Worm (Caenorhabditis elegans) whole organism, early embryonic: ENCODE measurements around the gene F21C10.7.

Experiments
- B0310.2 ChIP-seq: sonication (generic microtip); optimal IDR thresholded peaks from 2 replicates; lab custom pipeline; 2016; ENCODE audit warnings: mild to moderate bottlenecking, missing genetic modification characterization, missing compliant biosample characterization
- F13C5.2 ChIP-seq: sonication (generic microtip); optimal IDR thresholded peaks from 2 replicates; lab custom pipeline; 2017; ENCODE audit warnings: mild to moderate bottlenecking, missing genetic modification characterization, inconsistent platforms, missing compliant biosample characterization
- aly-1 ChIP-seq: sonication (generic microtip); optimal IDR thresholded peaks from 2 replicates; lab custom pipeline; 2016; ENCODE audit warnings: missing genetic modification characterization, missing compliant biosample characterization
- ama-1 ChIP-seq: fragments of 150-350 bp; optimal IDR thresholded peaks from 2 replicates; lab custom pipeline; 2014
- ceh-13 ChIP-seq: fragments of 200-800 bp; sonication (Bioruptor generic); optimal IDR thresholded peaks from 2 replicates; lab custom pipeline; 2018; ENCODE audit warnings: mild to moderate bottlenecking, missing genetic modification characterization, missing compliant biosample characterization
- ceh-36 ChIP-seq: sonication (generic microtip); optimal IDR thresholded peaks from 2 replicates; lab custom pipeline; 2016; ENCODE audit warnings: missing genetic modification characterization, inconsistent platforms, missing compliant biosample characterization
- ets-7 ChIP-seq: sonication (generic microtip); optimal IDR thresholded peaks from 2 replicates; lab custom pipeline; 2016; ENCODE audit warnings: missing genotype, missing genetic modification characterization, missing compliant biosample characterization
- flt-1 ChIP-seq: fragments of 200-800 bp; sonication (Bioruptor generic); IDR thresholded peaks from 2 replicates; pipeline ENCODE4 v1.3.6; 2022; ENCODE audit warnings: missing genetic modification characterization, missing compliant biosample characterization
- hmbx-1 ChIP-seq: sonication (generic microtip); optimal IDR thresholded peaks from 2 replicates; lab custom pipeline; 2016; ENCODE audit warnings: mild to moderate bottlenecking, missing genetic modification characterization, missing compliant biosample characterization
- hmg-4 ChIP-seq: fragments of 200-800 bp; sonication (Bioruptor generic); optimal IDR thresholded peaks from 2 replicates; lab custom pipeline; 2018; ENCODE audit warnings: mild to moderate bottlenecking, missing genetic modification characterization, missing compliant biosample characterization
- hnd-1 ChIP-seq: sonication (generic microtip); optimal IDR thresholded peaks from 2 replicates; lab custom pipeline; 2016; ENCODE audit warnings: missing genetic modification characterization, missing compliant biosample characterization
- pes-1 ChIP-seq: fragments of 200-800 bp; sonication (Bioruptor generic); IDR thresholded peaks from 2 replicates; pipeline ENCODE4 v1.3.6; 2022; ENCODE audit warnings: missing genetic modification reagents, missing genetic modification characterization, missing compliant biosample characterization
- scrt-1 ChIP-seq: fragments of 200-800 bp; sonication (Bioruptor generic); IDR thresholded peaks from 2 replicates; pipeline ENCODE4 v1.3.6; 2022; ENCODE audit warnings: missing genetic modification characterization, missing compliant biosample characterization
- sea-1 ChIP-seq: fragments of 200-800 bp; sonication (Bioruptor generic); conservative IDR thresholded peaks from 2 replicates; pipeline ENCODE4 v1.3.6; 2022; ENCODE audit warnings: missing genetic modification characterization, missing compliant biosample characterization
- tbx-11 ChIP-seq: fragments of 200-800 bp; sonication (Bioruptor generic); IDR thresholded peaks from 2 replicates; pipeline ENCODE4 v1.3.6; 2022; ENCODE audit warnings: missing genetic modification characterization, missing compliant biosample characterization
- tbx-37 ChIP-seq: fragments of 200-800 bp; sonication (Bioruptor generic); conservative IDR thresholded peaks from 2 replicates; pipeline ENCODE4 v1.3.6; 2022; ENCODE audit warnings: missing genetic modification reagents, missing genetic modification characterization, missing compliant biosample characterization
- tra-4 ChIP-seq: sonication (generic microtip); optimal IDR thresholded peaks from 2 replicates; lab custom pipeline; 2017; ENCODE audit warnings: missing genetic modification characterization, missing compliant biosample characterization

Gene F21C10.7

ce11 chrV:9141297-9141696 is 28.7 kb downstream of the F21C10.7 start, which contains the start of gene pitr-3:
TSS of gene pitr-3 (minus strand) at chrV:9141397.
- TF ChIP-seq hnd-1 (no peak), B0310.2 (tag; lab: Kevin White, UChicago) (no peak), ama-1 (no peak), scrt-1 (GFP tag; lab: Robert Waterston, UW) (no peak), ceh-13 (GFP tag; lab: Kevin White, UChicago) (no peak), hmbx-1 (tag; lab: Kevin White, UChicago) (no peak), flt-1 (GFP tag; lab: Robert Waterston, UW) (no peak), tbx-37 (GFP tag; lab: Robert Waterston, UW) (no peak), tra-4 (tag; lab: Kevin White, UChicago) (no peak), ets-7 (no peak), F13C5.2 (tag; lab: Kevin White, UChicago) (no peak), hmg-4 (no peak), aly-1 (tag; lab: Kevin White, UChicago) (no peak)

DNA sequence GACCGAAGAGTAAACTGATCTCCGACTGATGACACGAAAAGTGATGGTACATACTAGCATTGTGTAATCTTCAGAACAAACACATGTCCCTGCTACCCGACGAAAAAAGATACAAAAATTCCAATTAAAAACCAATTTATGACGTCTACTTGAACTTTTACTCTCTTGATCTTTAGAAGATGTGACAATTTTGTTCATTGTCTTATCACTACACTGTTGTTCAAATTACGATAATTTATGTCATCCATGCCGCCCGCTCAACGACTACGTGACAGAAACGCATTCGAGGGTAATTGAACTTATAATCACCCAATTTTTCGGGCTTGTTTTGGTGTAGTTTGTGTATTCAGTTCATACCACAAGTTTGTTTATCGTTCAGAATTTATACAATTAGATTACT is 31.3 kb downstream of the F21C10.7 start:
- TF ChIP-seq hnd-1 (no peak), pes-1 (no peak), tbx-37 (GFP tag; lab: Robert Waterston, UW) (no peak), flt-1 (GFP tag; lab: Robert Waterston, UW) (no peak), ets-7 (no peak), F13C5.2 (tag; lab: Kevin White, UChicago) (no peak), tbx-11 (no peak)

DNA sequence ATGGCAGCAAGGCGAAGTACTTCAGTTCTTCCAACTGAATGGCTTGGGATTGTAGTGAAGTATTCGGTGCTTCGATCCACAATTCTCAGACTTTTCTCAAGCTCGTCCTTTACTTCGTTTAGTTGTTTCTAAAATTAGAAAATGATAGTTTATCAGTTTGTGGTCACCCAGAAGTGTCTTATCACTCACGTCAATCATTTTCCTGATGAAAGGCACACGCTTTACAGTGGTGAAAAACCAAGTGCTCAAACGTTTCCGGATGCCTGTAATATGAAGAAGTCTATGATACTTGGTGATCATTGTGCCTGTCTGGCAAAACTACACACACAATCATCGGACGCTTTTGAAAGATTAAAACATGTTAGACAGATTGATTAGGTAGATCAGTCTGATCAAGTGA is 33.6 kb downstream of the F21C10.7 start:
- TF ChIP-seq tbx-37 (GFP tag; lab: Robert Waterston, UW) (no peak), pes-1 (no peak), hnd-1 (no peak), aly-1 (tag; lab: Kevin White, UChicago) (no peak), ceh-36 (no peak), tbx-11 (no peak), ets-7 (no peak), sea-1 (no peak), hmbx-1 (tag; lab: Kevin White, UChicago) (no peak), scrt-1 (GFP tag; lab: Robert Waterston, UW) (no peak), F13C5.2 (tag; lab: Kevin White, UChicago) (no peak), hmg-4 (no peak)

ce11 chrV:9146849-9147557 is 34.4 kb downstream of the F21C10.7 start, which contains the start of gene spl-2:
TSS of gene spl-2 (minus strand) at chrV:9146899.
- TF ChIP-seq scrt-1 (GFP tag; lab: Robert Waterston, UW) (no peak), pes-1 (no peak), hmbx-1 (tag; lab: Kevin White, UChicago) (no peak), hmg-4 (no peak), aly-1 (tag; lab: Kevin White, UChicago) (no peak), B0310.2 (tag; lab: Kevin White, UChicago) (no peak), F13C5.2 (tag; lab: Kevin White, UChicago) (no peak), tra-4 (tag; lab: Kevin White, UChicago) (no peak), tbx-37 (GFP tag; lab: Robert Waterston, UW) (no peak), ceh-13 (GFP tag; lab: Kevin White, UChicago) (no peak), sea-1 (no peak), hnd-1 (no peak), ets-7 (no peak)

- no peak for TF ChIP-seq sea-1
- no peak for TF ChIP-seq hmbx-1 (tag; lab: Kevin White, UChicago)
- no peak for TF ChIP-seq tra-4 (tag; lab: Kevin White, UChicago)
- no peak for TF ChIP-seq ceh-36
- no peak for TF ChIP-seq flt-1 (GFP tag; lab: Robert Waterston, UW)
- TF ChIP-seq pes-1 = no peak
- no peak for TF ChIP-seq ets-7
- no peak for TF ChIP-seq ama-1
- TF ChIP-seq scrt-1 (GFP tag; lab: Robert Waterston, UW) = no peak
- TF ChIP-seq ceh-13 (GFP tag; lab: Kevin White, UChicago) = no peak
These were observed 35.6 kb downstream of the F21C10.7 start for ce11 chrV:9148151-9148550.

DNA sequence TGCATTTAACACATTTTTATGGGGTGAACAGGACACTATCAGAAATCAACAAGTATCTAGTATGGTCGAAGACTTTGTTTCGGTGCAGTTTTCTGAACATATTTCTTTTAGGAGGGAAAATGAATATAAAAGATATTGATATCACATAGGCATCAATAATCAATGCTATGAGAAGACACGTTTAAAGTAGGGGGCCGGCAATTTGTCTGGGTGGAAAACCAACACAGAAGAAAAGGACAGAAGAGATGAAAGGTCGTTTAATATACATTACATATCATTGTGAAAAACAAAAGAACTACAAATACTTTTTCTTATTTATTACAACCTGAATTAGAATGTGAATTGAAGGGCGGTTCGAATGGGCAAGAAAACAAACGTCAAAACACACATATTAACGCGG is 39.8 kb downstream of the F21C10.7 start:
- TF ChIP-seq F13C5.2 (tag; lab: Kevin White, UChicago) (no peak), aly-1 (tag; lab: Kevin White, UChicago) (no peak), scrt-1 (GFP tag; lab: Robert Waterston, UW) (no peak), ceh-36 (no peak), hmg-4 (no peak), ets-7 (no peak), tbx-37 (GFP tag; lab: Robert Waterston, UW) (no peak), ceh-13 (GFP tag; lab: Kevin White, UChicago) (no peak), B0310.2 (tag; lab: Kevin White, UChicago) (no peak), hmbx-1 (tag; lab: Kevin White, UChicago) (no peak), tra-4 (tag; lab: Kevin White, UChicago) (no peak), hnd-1 (no peak), flt-1 (GFP tag; lab: Robert Waterston, UW) (no peak), pes-1 (no peak), tbx-11 (no peak), ama-1 (no peak)

DNA sequence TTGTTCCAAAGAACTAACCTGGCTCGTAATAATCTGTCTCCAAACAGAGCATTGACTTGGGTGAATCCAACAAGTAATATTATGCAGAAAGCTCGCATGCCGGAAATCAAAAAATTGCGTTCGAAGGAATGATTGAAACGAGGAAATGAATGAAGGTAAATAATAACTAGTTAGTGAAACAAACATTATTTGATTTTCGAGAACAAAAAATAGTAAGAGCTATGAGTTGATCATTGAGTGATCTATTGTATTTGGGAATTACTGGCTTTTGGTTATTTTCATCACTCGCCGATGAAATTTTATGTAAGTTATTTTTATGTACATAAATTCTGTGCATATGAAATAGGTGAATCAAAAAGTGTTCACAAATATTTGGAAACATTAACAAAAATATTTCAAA is 42.2 kb downstream of the F21C10.7 start, which contains the start of gene B0222.5:
Gene B0222.5, minus strand, starts transcription at position 101 of the 400 bp plus-strand sequence.
- no peak for TF ChIP-seq scrt-1 (GFP tag; lab: Robert Waterston, UW)
- TF ChIP-seq hmg-4 = no peak
- no peak for TF ChIP-seq sea-1
- no peak for TF ChIP-seq ceh-13 (GFP tag; lab: Kevin White, UChicago)
- no peak for TF ChIP-seq hnd-1
- no peak for TF ChIP-seq F13C5.2 (tag; lab: Kevin White, UChicago)
- TF ChIP-seq tra-4 (tag; lab: Kevin White, UChicago) = no peak
- TF ChIP-seq B0310.2 (tag; lab: Kevin White, UChicago) = no peak
- no peak for TF ChIP-seq flt-1 (GFP tag; lab: Robert Waterston, UW)
- no peak for TF ChIP-seq pes-1
